Fruit fly (Drosophila melanogaster) whole organism, pupa: ENCODE results near the gene CG12012.

Source experiments
- CG10348 ChIP-seq: fragments of 200-800 bp; sonication (Bioruptor generic); IDR thresholded peaks from 2 replicates; pipeline ENCODE4 v1.3.6; 2022; ENCODE audit warnings: missing biosample characterization, missing genetic modification characterization
- CG12605 ChIP-seq: fragments of 200-800 bp; sonication (Bioruptor generic); IDR thresholded peaks from 2 replicates; pipeline ENCODE4 v1.3.6; 2022; ENCODE audit warnings: missing biosample characterization, missing genetic modification characterization
- CG13204 ChIP-seq: fragments of 200-800 bp; sonication (Bioruptor generic); optimal IDR thresholded peaks from 2 replicates; lab custom pipeline; 2018; ENCODE audit warnings: missing biosample characterization, mild to moderate bottlenecking, missing genetic modification characterization, moderate library complexity
- CG14655 ChIP-seq: fragments of 200-800 bp; sonication (Bioruptor generic); optimal IDR thresholded peaks from 3 replicates; lab custom pipeline; 2017; ENCODE audit warnings: mild to moderate bottlenecking, missing biosample characterization, missing genetic modification reagents, missing genetic modification characterization
- CG15710 ChIP-seq: fragments of 200-800 bp; sonication (Bioruptor generic); optimal IDR thresholded peaks from 2 replicates; lab custom pipeline; 2018; ENCODE audit warnings: missing biosample characterization, mild to moderate bottlenecking, missing genetic modification characterization, moderate library complexity
- CG17806 ChIP-seq: fragments of 200-800 bp; sonication (Bioruptor generic); optimal IDR thresholded peaks from 2 replicates; lab custom pipeline; 2018; ENCODE audit warnings: missing biosample characterization, mild to moderate bottlenecking, missing genetic modification characterization, moderate library complexity
- CG32121 ChIP-seq: fragments of 200-800 bp; sonication (Bioruptor generic); IDR thresholded peaks from 2 replicates; pipeline ENCODE4 v1.3.6; 2022; ENCODE audit warnings: missing biosample characterization, missing genetic modification characterization
- CG34367 ChIP-seq: fragments of 200-800 bp; sonication (Bioruptor generic); optimal IDR thresholded peaks from 2 replicates; lab custom pipeline; 2018; ENCODE audit warnings: missing biosample characterization, mild to moderate bottlenecking, missing genetic modification characterization
- CG4496 ChIP-seq: fragments of 200-800 bp; sonication (Bioruptor generic); IDR thresholded peaks from 3 replicates; pipeline ENCODE4 v1.3.6; 2022; ENCODE audit warnings: missing biosample characterization, missing genetic modification characterization
- CG8159 ChIP-seq: fragments of 200-800 bp; sonication (Bioruptor generic); optimal IDR thresholded peaks from 3 replicates; lab custom pipeline; 2018; ENCODE audit warnings: missing biosample characterization, mild to moderate bottlenecking, missing genetic modification characterization, moderate library complexity
- CG8301 ChIP-seq: fragments of 200-800 bp; sonication (Bioruptor generic); optimal IDR thresholded peaks from 2 replicates; lab custom pipeline; 2018; ENCODE audit warnings: missing biosample characterization, mild to moderate bottlenecking, missing genetic modification characterization
- CG9948 ChIP-seq: fragments of 200-800 bp; sonication (Bioruptor generic); optimal IDR thresholded peaks from 2 replicates; lab custom pipeline; 2018; ENCODE audit warnings: missing biosample characterization, mild to moderate bottlenecking, missing genetic modification characterization, moderate library complexity
- D1 ChIP-seq: fragments of 200-800 bp; sonication (Bioruptor generic); optimal IDR thresholded peaks from 2 replicates; lab custom pipeline; 2018; ENCODE audit warnings: missing biosample characterization, mild to moderate bottlenecking, missing genetic modification characterization, moderate library complexity
- EcR ChIP-seq: fragments of 200-800 bp; sonication (Bioruptor generic); optimal IDR thresholded peaks from 3 replicates; lab custom pipeline; 2019; ENCODE audit warnings: missing biosample characterization, missing genetic modification characterization, mild to moderate bottlenecking, moderate library complexity, missing genetic modification reagents
- Ets98B ChIP-seq: fragments of 200-800 bp; sonication (Bioruptor generic); IDR thresholded peaks from 2 replicates; pipeline ENCODE4 v1.3.6; 2022; ENCODE audit warnings: missing biosample characterization, missing genetic modification characterization
- Pif1A ChIP-seq: fragments of 200-800 bp; sonication (Bioruptor generic); optimal IDR thresholded peaks from 3 replicates; lab custom pipeline; 2016; ENCODE audit warnings: missing biosample characterization, missing genetic modification characterization
- Pif1B ChIP-seq: fragments of 200-800 bp; sonication (Bioruptor generic); optimal IDR thresholded peaks from 3 replicates; lab custom pipeline; 2016; ENCODE audit warnings: missing biosample characterization, missing genetic modification characterization
- Snoo ChIP-seq: fragments of 200-800 bp; sonication (Bioruptor generic); optimal IDR thresholded peaks from 3 replicates; lab custom pipeline; 2017; ENCODE audit warnings: missing biosample characterization, mild to moderate bottlenecking, missing genetic modification characterization, inconsistent platforms
- fd96Ca ChIP-seq: fragments of 200-800 bp; sonication (Bioruptor generic); IDR thresholded peaks from 3 replicates; pipeline ENCODE4 v1.3.6; 2022; ENCODE audit warnings: missing biosample characterization, missing genetic modification characterization
- gl ChIP-seq: fragments of 200-800 bp; sonication (Bioruptor generic); optimal IDR thresholded peaks from 2 replicates; lab custom pipeline; 2018; ENCODE audit warnings: missing biosample characterization, mild to moderate bottlenecking, missing genetic modification characterization
- rn ChIP-seq: fragments of 200-800 bp; sonication (Bioruptor generic); IDR thresholded peaks from 2 replicates; pipeline ENCODE4 v1.3.6; 2022; ENCODE audit warnings: missing biosample characterization, missing genetic modification characterization

The CG12012 gene

DNA sequence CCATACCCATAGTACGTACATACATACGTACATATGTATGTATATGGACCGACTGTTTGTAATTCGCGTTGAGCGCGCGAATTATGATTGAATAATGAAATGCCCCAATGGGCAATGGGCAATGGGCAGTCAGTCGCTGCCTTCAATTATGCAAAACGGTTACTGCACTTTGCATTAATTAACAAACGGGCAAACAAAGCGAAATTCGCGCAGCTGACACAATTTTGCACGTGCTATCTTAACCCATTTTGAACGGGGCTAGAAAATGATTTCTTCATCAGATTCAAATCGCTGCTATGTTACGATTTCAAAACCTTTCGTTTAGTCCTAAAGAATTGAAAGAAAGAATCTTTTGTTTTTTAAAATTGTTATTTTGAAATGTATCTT is 23.4 kb downstream of the CG12012 start:
- TF ChIP-seq CG14655 (GFP tag; lab: Kevin White, UChicago) = no peak
- TF ChIP-seq CG10348 (GFP tag; lab: Robert Waterston, UW) = no peak
- no peak for TF ChIP-seq CG34367 (tag; lab: Kevin White, UChicago)
- TF ChIP-seq CG8159 (tag; lab: Kevin White, UChicago) = no peak
- no peak for TF ChIP-seq fd96Ca (GFP tag; lab: Robert Waterston, UW)
- TF ChIP-seq CG32121 (GFP tag; lab: Robert Waterston, UW) = no peak
- TF ChIP-seq EcR (GFP tag; lab: Kevin White, UChicago) = no peak
- no peak for TF ChIP-seq CG13204 (GFP tag; lab: Kevin White, UChicago)
- no peak for TF ChIP-seq gl (tag; lab: Kevin White, UChicago)
- TF ChIP-seq CG12605 (GFP tag; lab: Robert Waterston, UW) = no peak
- no peak for TF ChIP-seq CG4496 (GFP tag; lab: Robert Waterston, UW)
- TF ChIP-seq CG15710 (tag; lab: Kevin White, UChicago) = no peak
- no peak for TF ChIP-seq Pif1B (GFP tag; lab: Kevin White, UChicago)
- no peak for TF ChIP-seq CG8301
- no peak for TF ChIP-seq rn (GFP tag; lab: Robert Waterston, UW)

dm6 chr3L:3400555-3401198 is 24.1 kb downstream of the CG12012 start:
- TF ChIP-seq CG32121 (GFP tag; lab: Robert Waterston, UW) (peak; percentile 75), CG15710 (tag; lab: Kevin White, UChicago) (no peak), CG4496 (GFP tag; lab: Robert Waterston, UW) (peak; percentile 78), Ets98B (GFP tag; lab: Robert Waterston, UW) (peak; percentile 55; the same call in 1 of the 2 replicates), D1 (tag; lab: Kevin White, UChicago) (no peak), Pif1A (GFP tag; lab: Kevin White, UChicago) (no peak), CG34367 (tag; lab: Kevin White, UChicago) (no peak), CG8301 (no peak), fd96Ca (GFP tag; lab: Robert Waterston, UW) (0 out of 3 replicates have a peak, but pooled peaks have one; percentile 38), CG12605 (GFP tag; lab: Robert Waterston, UW) (peak; percentile 48; the same call in 1 of the 2 replicates), CG13204 (GFP tag; lab: Kevin White, UChicago) (peak; percentile 56), CG8159 (tag; lab: Kevin White, UChicago) (no peak), gl (tag; lab: Kevin White, UChicago) (no peak), rn (GFP tag; lab: Robert Waterston, UW) (no peak), EcR (GFP tag; lab: Kevin White, UChicago) (no peak), CG9948 (no peak), CG17806 (tag; lab: Kevin White, UChicago) (no peak), Snoo (tag; lab: Kevin White, UChicago) (no peak), Pif1B (GFP tag; lab: Kevin White, UChicago) (no peak), CG14655 (GFP tag; lab: Kevin White, UChicago) (peak; percentile 42), CG10348 (GFP tag; lab: Robert Waterston, UW) (no peak)

DNA sequence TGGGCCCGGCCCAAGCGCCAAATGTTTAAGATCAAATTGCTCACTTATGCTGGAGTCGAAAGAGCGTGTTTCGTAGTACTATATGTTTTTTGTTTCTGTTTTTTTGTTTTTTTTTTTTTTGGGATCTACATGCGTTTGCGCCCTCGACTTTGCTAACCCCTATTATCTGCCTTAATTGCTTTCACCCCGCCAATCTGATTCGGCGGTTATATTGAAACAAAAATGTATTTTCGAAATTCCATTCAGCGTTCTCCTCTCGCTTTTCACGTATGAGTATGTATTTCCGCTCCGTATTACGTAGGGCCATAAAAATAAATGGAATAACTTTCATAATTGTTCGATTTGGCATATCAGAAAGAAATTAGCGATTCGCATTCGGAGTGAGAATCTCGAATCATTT is 29.0 kb downstream of the CG12012 start:
- TF ChIP-seq CG14655 (GFP tag; lab: Kevin White, UChicago) = no peak
- TF ChIP-seq CG8301 = no peak
- TF ChIP-seq Snoo (tag; lab: Kevin White, UChicago) = no peak
- no peak for TF ChIP-seq CG34367 (tag; lab: Kevin White, UChicago)
- no peak for TF ChIP-seq Pif1B (GFP tag; lab: Kevin White, UChicago)
- TF ChIP-seq Ets98B (GFP tag; lab: Robert Waterston, UW) = no peak
- TF ChIP-seq CG10348 (GFP tag; lab: Robert Waterston, UW) = no peak
- no peak for TF ChIP-seq CG9948
- no peak for TF ChIP-seq rn (GFP tag; lab: Robert Waterston, UW)

dm6 chr3L:3406307-3407061 is 29.9 kb downstream of the CG12012 start:
- TF ChIP-seq CG4496 (GFP tag; lab: Robert Waterston, UW) = 0 out of 3 replicates have a peak, but pooled peaks have one; percentile 18
- no peak for TF ChIP-seq CG15710 (tag; lab: Kevin White, UChicago)

DNA sequence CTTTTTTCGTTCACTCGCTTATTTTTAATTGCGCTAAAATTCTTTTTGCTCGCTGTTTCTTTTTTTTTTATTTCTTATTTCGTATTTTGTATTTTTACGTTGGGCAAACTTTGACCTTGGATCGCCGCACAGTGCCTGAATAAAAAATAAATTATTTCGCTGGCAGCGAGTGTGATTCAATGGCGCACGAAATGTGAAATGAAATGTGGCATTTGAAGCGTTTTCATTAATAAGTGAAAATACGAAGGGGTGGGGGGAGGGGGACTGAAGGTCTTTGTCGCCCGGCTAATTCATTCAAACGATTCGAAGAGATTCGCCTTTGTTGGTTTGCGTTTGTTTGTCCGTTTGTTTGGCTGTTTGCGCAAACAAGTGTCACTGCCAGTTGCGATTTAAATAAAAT is 30.9 kb downstream of the CG12012 start:
- no peak for TF ChIP-seq D1 (tag; lab: Kevin White, UChicago)
- TF ChIP-seq CG9948 = no peak
- no peak for TF ChIP-seq CG15710 (tag; lab: Kevin White, UChicago)
- TF ChIP-seq Pif1A (GFP tag; lab: Kevin White, UChicago) = no peak
- TF ChIP-seq CG13204 (GFP tag; lab: Kevin White, UChicago) = no peak
- no peak for TF ChIP-seq CG17806 (tag; lab: Kevin White, UChicago)
- TF ChIP-seq CG34367 (tag; lab: Kevin White, UChicago) = no peak
- TF ChIP-seq rn (GFP tag; lab: Robert Waterston, UW) = no peak
- TF ChIP-seq CG8301 = no peak
- no peak for TF ChIP-seq Snoo (tag; lab: Kevin White, UChicago)
- no peak for TF ChIP-seq CG14655 (GFP tag; lab: Kevin White, UChicago)
- TF ChIP-seq CG4496 (GFP tag; lab: Robert Waterston, UW) = no peak
- no peak for TF ChIP-seq Ets98B (GFP tag; lab: Robert Waterston, UW)
- no peak for TF ChIP-seq gl (tag; lab: Kevin White, UChicago)
- TF ChIP-seq CG10348 (GFP tag; lab: Robert Waterston, UW) = no peak
- no peak for TF ChIP-seq fd96Ca (GFP tag; lab: Robert Waterston, UW)
- no peak for TF ChIP-seq CG12605 (GFP tag; lab: Robert Waterston, UW)
- no peak for TF ChIP-seq EcR (GFP tag; lab: Kevin White, UChicago)
